Worm (Caenorhabditis elegans) whole organism, early embryonic: ENCODE measurements around the gene T28H10.1.

Experiments
- B0310.2 ChIP-seq: sonication (generic microtip); optimal IDR thresholded peaks from 2 replicates; lab custom pipeline; 2016; ENCODE audit warnings: mild to moderate bottlenecking, missing genetic modification characterization, missing compliant biosample characterization
- F13C5.2 ChIP-seq: sonication (generic microtip); optimal IDR thresholded peaks from 2 replicates; lab custom pipeline; 2017; ENCODE audit warnings: mild to moderate bottlenecking, missing genetic modification characterization, inconsistent platforms, missing compliant biosample characterization
- flt-1 ChIP-seq: fragments of 200-800 bp; sonication (Bioruptor generic); IDR thresholded peaks from 2 replicates; pipeline ENCODE4 v1.3.6; 2022; ENCODE audit warnings: missing genetic modification characterization, missing compliant biosample characterization
- tra-4 ChIP-seq: sonication (generic microtip); optimal IDR thresholded peaks from 2 replicates; lab custom pipeline; 2017; ENCODE audit warnings: missing genetic modification characterization, missing compliant biosample characterization

DNA sequence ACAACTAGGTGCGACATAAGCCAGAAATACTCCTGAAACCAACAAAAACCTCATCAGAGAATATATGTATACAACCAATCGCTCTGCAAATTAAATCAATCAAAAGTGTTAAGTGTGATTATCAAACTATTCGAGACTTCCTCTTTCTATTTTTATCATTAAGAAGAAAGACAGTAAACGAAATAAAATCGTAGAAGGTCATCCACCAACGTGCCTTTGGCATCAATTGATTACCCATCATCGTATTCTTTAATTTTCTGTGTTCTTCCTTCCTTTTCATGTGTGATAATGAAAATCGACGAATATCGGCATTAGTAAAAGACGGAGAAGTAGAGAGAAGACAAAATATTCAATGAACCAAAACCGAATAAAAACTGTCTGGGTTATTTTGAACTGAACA, 8.4 kb downstream of the T28H10.1 start:
- TF ChIP-seq B0310.2 (tag; lab: Kevin White, UChicago) = no peak
- TF ChIP-seq tra-4 (tag; lab: Kevin White, UChicago) = no peak
- no peak for TF ChIP-seq flt-1
- no peak for TF ChIP-seq F13C5.2 (tag; lab: Kevin White, UChicago)
